Fruit fly (Drosophila melanogaster) whole organism, embryonic: ENCODE results near the gene ClpX.
A peak's percentile ranks its signal among the peaks of the same experiment; 100 is the strongest.

Experiments used
- Atf-2 ChIP-seq: fragments of 200-800 bp; sonication (Bioruptor generic); optimal IDR thresholded peaks from 2 replicates; lab custom pipeline; 2016; ENCODE audit warnings: missing biosample characterization, missing genetic modification characterization
- Bteb2 ChIP-seq: fragments of 200-800 bp; sonication (Bioruptor generic); optimal IDR thresholded peaks from 2 replicates; lab custom pipeline; 2016; ENCODE audit warnings: missing biosample characterization, missing genetic modification characterization
- CG11560 ChIP-seq: fragments of 200-800 bp; sonication (Bioruptor generic); IDR thresholded peaks from 3 replicates; pipeline ENCODE4 v1.3.6; 2022; ENCODE audit warnings: missing biosample characterization, missing genetic modification characterization
- CG12071 ChIP-seq: fragments of 200-800 bp; sonication (Bioruptor generic); optimal IDR thresholded peaks from 3 replicates; lab custom pipeline; 2018; ENCODE audit warnings: missing biosample characterization, mild to moderate bottlenecking, missing genetic modification characterization
- CG12155 ChIP-seq: fragments of 200-800 bp; sonication (Bioruptor generic); optimal IDR thresholded peaks from 3 replicates; lab custom pipeline; 2016; ENCODE audit warnings: missing biosample characterization, missing genetic modification characterization
- CG12236 ChIP-seq: fragments of 200-800 bp; sonication (Bioruptor generic); optimal IDR thresholded peaks from 2 replicates; lab custom pipeline; 2016; ENCODE audit warnings: missing biosample characterization, missing genetic modification characterization
- CG12769 ChIP-seq: fragments of 200-800 bp; sonication (Bioruptor generic); optimal IDR thresholded peaks from 2 replicates; lab custom pipeline; 2019; ENCODE audit warnings: missing biosample characterization, mild to moderate bottlenecking, missing genetic modification characterization, moderate library complexity
- CG1602 ChIP-seq: fragments of 200-800 bp; sonication (Bioruptor generic); optimal IDR thresholded peaks from 3 replicates; lab custom pipeline; 2016; ENCODE audit warnings: missing biosample characterization, missing genetic modification characterization
- CG18764 ChIP-seq: fragments of 200-800 bp; sonication (Bioruptor generic); optimal IDR thresholded peaks from 3 replicates; lab custom pipeline; 2016; ENCODE audit warnings: missing biosample characterization, missing genetic modification characterization
- CG2199 ChIP-seq: fragments of 200-800 bp; sonication (Bioruptor generic); IDR thresholded peaks from 3 replicates; pipeline ENCODE4 v1.3.6; 2022; ENCODE audit warnings: missing biosample characterization, missing genetic modification characterization
- CG2678 ChIP-seq: fragments of 200-800 bp; sonication (Bioruptor generic); optimal IDR thresholded peaks from 3 replicates; lab custom pipeline; 2019; ENCODE audit warnings: missing biosample characterization, mild to moderate bottlenecking, missing genetic modification characterization, moderate library complexity
- CG30431 ChIP-seq: fragments of 200-800 bp; sonication (Bioruptor generic); optimal IDR thresholded peaks from 2 replicates; lab custom pipeline; 2017; ENCODE audit warnings: missing biosample characterization, missing genetic modification characterization
- CG34224 ChIP-seq: fragments of 200-800 bp; sonication (Bioruptor generic); IDR thresholded peaks from 3 replicates; pipeline ENCODE4 v1.3.6; 2022; ENCODE audit warnings: missing biosample characterization, missing genetic modification characterization; ENCODE audit not compliant: partially characterized antibody
- CG3995 ChIP-seq: fragments of 200-800 bp; sonication (Bioruptor generic); optimal IDR thresholded peaks from 3 replicates; lab custom pipeline; 2016; ENCODE audit warnings: missing biosample characterization, missing genetic modification characterization
- CG6689 ChIP-seq: fragments of 200-800 bp; sonication (Bioruptor generic); IDR thresholded peaks from 2 replicates; pipeline ENCODE4 v1.3.6; 2022; ENCODE audit warnings: missing biosample characterization, missing genetic modification characterization
- CG6791 ChIP-seq: fragments of 200-800 bp; sonication (Bioruptor generic); IDR thresholded peaks from 3 replicates; pipeline ENCODE4 v1.3.6; 2022; ENCODE audit warnings: missing biosample characterization, missing genetic modification characterization; ENCODE audit not compliant: partially characterized antibody
- CG6813 ChIP-seq: fragments of 200-800 bp; sonication (Bioruptor generic); optimal IDR thresholded peaks from 2 replicates; lab custom pipeline; 2017; ENCODE audit warnings: missing biosample characterization, missing genetic modification characterization, mild to moderate bottlenecking, moderate library complexity, missing genetic modification reagents
- CG7745 ChIP-seq: fragments of 200-800 bp; sonication (Bioruptor generic); optimal IDR thresholded peaks from 2 replicates; lab custom pipeline; 2018; ENCODE audit warnings: missing biosample characterization, mild to moderate bottlenecking, missing genetic modification characterization, moderate library complexity
- CTCF ChIP-seq: fragments of 200-800 bp; sonication (Bioruptor generic); optimal IDR thresholded peaks from 2 replicates; lab custom pipeline; 2017; ENCODE audit warnings: missing biosample characterization, mild to moderate bottlenecking, missing genetic modification characterization, moderate library complexity
- H2.0 ChIP-seq: fragments of 200-800 bp; sonication (Bioruptor generic); IDR thresholded peaks from 2 replicates; pipeline ENCODE4 v1.3.6; 2022; ENCODE audit warnings: missing biosample characterization, missing genetic modification characterization
- HLHmδ ChIP-seq: fragments of 200-800 bp; sonication (Bioruptor generic); optimal IDR thresholded peaks from 2 replicates; lab custom pipeline; 2018; ENCODE audit warnings: missing biosample characterization, mild to moderate bottlenecking, missing genetic modification characterization, moderate library complexity
- Hr78 ChIP-seq, 2 experiments: fragments of 200-800 bp in 1 of 2; fragments of >200 bp in 1 of 2; sonication (Bioruptor generic) in 1 of 2; optimal IDR thresholded peaks; 2 replicates each; lab custom pipeline; 2017 to 2019; ENCODE audit warnings: missing biosample characterization in 2 of 2, missing genetic modification characterization in 2 of 2, mild to moderate bottlenecking in 1 of 2, moderate library complexity in 1 of 2
- Lpt ChIP-seq: fragments of >200 bp; optimal IDR thresholded peaks from 2 replicates; lab custom pipeline; 2018; ENCODE audit warnings: missing biosample characterization, missing genetic modification characterization
- MBD-R2 ChIP-seq: fragments of 200-800 bp; sonication (Bioruptor generic); IDR thresholded peaks from 2 replicates; pipeline ENCODE4 v1.3.6; 2022; ENCODE audit warnings: missing biosample characterization, missing genetic modification characterization
- Mad ChIP-seq: fragments of 200-800 bp; sonication (Bioruptor generic); optimal IDR thresholded peaks from 2 replicates; lab custom pipeline; 2016; ENCODE audit warnings: missing biosample characterization, missing genetic modification characterization
- Med ChIP-seq: fragments of 200-800 bp; sonication (Bioruptor generic); peaks from one replicate; lab custom pipeline; 2016; ENCODE audit warnings: missing biosample characterization, missing genetic modification characterization, mild to moderate bottlenecking, inconsistent platforms, moderate library complexity
- NC2β ChIP-seq: fragments of 200-800 bp; sonication (Bioruptor generic); optimal IDR thresholded peaks from 2 replicates; lab custom pipeline; 2016; ENCODE audit warnings: missing biosample characterization, missing genetic modification characterization
- Neu2 ChIP-seq: fragments of 200-800 bp; sonication (Bioruptor generic); optimal IDR thresholded peaks from 3 replicates; lab custom pipeline; 2016; ENCODE audit warnings: missing biosample characterization, missing genetic modification characterization, borderline replicate concordance
- Pdp1 ChIP-seq, 2 experiments: fragments of 200-800 bp; sonication (Bioruptor generic); optimal IDR thresholded peaks; 3 replicates each; lab custom pipeline; 2016; ENCODE audit warnings: missing biosample characterization in 2 of 2, missing genetic modification characterization in 2 of 2, mild to moderate bottlenecking in 1 of 2, moderate library complexity in 1 of 2
- Rx ChIP-seq: fragments of 200-800 bp; sonication (Bioruptor generic); IDR thresholded peaks from 2 replicates; pipeline ENCODE4 v1.3.6; 2022; ENCODE audit warnings: missing biosample characterization, missing genetic modification characterization
- ab ChIP-seq: fragments of 200-800 bp; sonication (Bioruptor generic); optimal IDR thresholded peaks from 2 replicates; lab custom pipeline; 2016; ENCODE audit warnings: missing biosample characterization, missing genetic modification characterization
- ac ChIP-seq: fragments of 200-800 bp; sonication (Bioruptor generic); optimal IDR thresholded peaks from 3 replicates; lab custom pipeline; 2017; ENCODE audit warnings: missing biosample characterization, mild to moderate bottlenecking, missing genetic modification characterization
- al ChIP-seq: fragments of 200-800 bp; sonication (Bioruptor generic); IDR thresholded peaks from 2 replicates; pipeline ENCODE4 v1.3.6; 2022; ENCODE audit warnings: missing biosample characterization, missing genetic modification characterization
- ash1 ChIP-seq: fragments of 200-800 bp; sonication (Bioruptor generic); optimal IDR thresholded peaks from 2 replicates; lab custom pipeline; 2018; ENCODE audit warnings: missing biosample characterization, mild to moderate bottlenecking, missing genetic modification characterization
- ato ChIP-seq: fragments of 200-800 bp; sonication (Bioruptor generic); IDR thresholded peaks from 2 replicates; pipeline ENCODE4 v1.3.6; 2022; ENCODE audit warnings: missing biosample characterization, missing genetic modification characterization; ENCODE audit not compliant: partially characterized antibody
- dati ChIP-seq: fragments of 200-800 bp; sonication (Bioruptor generic); IDR thresholded peaks from 2 replicates; pipeline ENCODE4 v1.3.6; 2022; ENCODE audit warnings: missing biosample characterization, missing genetic modification characterization
- gcm ChIP-seq: fragments of 200-800 bp; sonication (Bioruptor generic); optimal IDR thresholded peaks from 2 replicates; lab custom pipeline; 2019; ENCODE audit warnings: missing biosample characterization, mild to moderate bottlenecking, missing genetic modification characterization, moderate library complexity
- gfzf ChIP-seq: fragments of 200-800 bp; sonication (Bioruptor generic); optimal IDR thresholded peaks from 2 replicates; lab custom pipeline; 2016; ENCODE audit warnings: missing biosample characterization, mild to moderate bottlenecking, missing genetic modification characterization, moderate library complexity
- lab ChIP-seq: fragments of 200-800 bp; sonication (Bioruptor generic); optimal IDR thresholded peaks from 3 replicates; lab custom pipeline; 2017; ENCODE audit warnings: missing biosample characterization, missing genetic modification characterization, mild to moderate bottlenecking, moderate library complexity, missing genetic modification reagents
- lilli ChIP-seq: fragments of 200-800 bp; sonication (Bioruptor generic); optimal IDR thresholded peaks from 3 replicates; lab custom pipeline; 2016; ENCODE audit warnings: missing biosample characterization, missing genetic modification characterization
- pan ChIP-seq, 4 experiments: fragments of >200 bp in 3 of 4; fragments of 200-800 bp in 1 of 4; sonication (Bioruptor generic) in 1 of 4; optimal IDR thresholded peaks in 3 of 4; IDR thresholded peaks in 1 of 4; 2 replicates each; pipeline versions ENCODE4 v1.3.6 to Lab custom; 2017 to 2022; ENCODE audit warnings: missing biosample characterization in 2 of 4, missing genetic modification characterization in 2 of 4, mixed read lengths in 1 of 4
- prd ChIP-seq, 3 experiments: fragments of >200 bp in 2 of 3; fragments of 200-800 bp in 1 of 3; sonication (Bioruptor generic) in 1 of 3; optimal IDR thresholded peaks in 2 of 3; IDR thresholded peaks in 1 of 3; 2 replicates in 2 of 3; 3 replicates in 1 of 3; pipeline versions ENCODE4 v1.3.6 to Lab custom; 2017 to 2022; ENCODE audit warnings: missing biosample characterization in 1 of 3, missing genetic modification characterization in 1 of 3
- sd ChIP-seq: fragments of 200-800 bp; sonication (Bioruptor generic); optimal IDR thresholded peaks from 3 replicates; lab custom pipeline; 2018; ENCODE audit warnings: missing biosample characterization, mild to moderate bottlenecking, missing genetic modification characterization, moderate library complexity
- shn ChIP-seq: fragments of 200-800 bp; sonication (Bioruptor generic); optimal IDR thresholded peaks from 3 replicates; lab custom pipeline; 2016; ENCODE audit warnings: missing biosample characterization, missing genetic modification characterization
- sr ChIP-seq: fragments of 200-800 bp; sonication (Bioruptor generic); IDR thresholded peaks from 3 replicates; pipeline ENCODE4 v1.3.6; 2022; ENCODE audit warnings: missing biosample characterization, missing genetic modification characterization
- stwl ChIP-seq: fragments of 200-800 bp; sonication (Bioruptor generic); optimal IDR thresholded peaks from 3 replicates; lab custom pipeline; 2018; ENCODE audit warnings: missing biosample characterization, mild to moderate bottlenecking, missing genetic modification characterization, moderate library complexity
- vnd ChIP-seq: fragments of 200-800 bp; sonication (Bioruptor generic); IDR thresholded peaks from 3 replicates; pipeline ENCODE4 v1.3.6; 2022; ENCODE audit warnings: missing biosample characterization, missing genetic modification characterization; ENCODE audit not compliant: partially characterized antibody
- zen2 ChIP-seq: fragments of 200-800 bp; sonication (Bioruptor generic); IDR thresholded peaks from 3 replicates; pipeline ENCODE4 v1.3.6; 2022; ENCODE audit warnings: missing biosample characterization, missing genetic modification characterization; ENCODE audit not compliant: partially characterized antibody

ClpX gene

DNA sequence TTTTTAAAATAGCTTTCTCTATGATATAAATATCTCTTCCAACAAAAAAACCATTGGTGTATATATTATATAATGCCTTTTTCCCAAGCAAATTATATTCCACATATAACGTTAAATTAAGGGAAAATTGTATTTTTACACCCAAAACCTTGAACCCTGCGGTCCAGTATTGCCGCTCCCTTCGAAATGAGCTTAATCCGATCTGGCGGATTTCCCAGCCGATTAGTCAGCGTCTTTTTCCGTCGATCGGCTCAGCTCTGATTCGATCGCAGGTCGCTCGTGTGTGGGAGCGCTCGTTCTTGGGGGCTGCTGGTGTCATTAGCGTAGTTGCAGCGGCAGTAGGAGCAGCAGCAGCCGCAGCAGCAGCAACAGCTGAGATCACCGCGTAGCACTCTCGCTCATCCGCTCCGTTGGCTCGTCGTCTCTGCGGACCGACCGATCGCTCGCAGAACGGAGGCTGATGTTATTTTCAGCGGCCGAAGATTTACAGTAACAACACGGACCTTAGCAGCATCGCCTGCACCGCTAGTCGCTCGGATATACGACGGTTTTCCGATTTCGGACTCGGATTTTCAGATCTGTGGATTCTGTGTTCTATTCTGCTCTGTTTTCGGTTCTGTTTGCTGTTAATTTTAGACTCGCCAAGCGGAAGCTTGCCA, 13.0 kb downstream of the ClpX start, which contains the start of gene CG4733 (continued):
- TF ChIP-seq Rx (GFP tag; lab: Robert Waterston, UW) (no peak), pan (optimal IDR thresholded peaks at IDR 0.05; lab: Kevin White, UChicago) (no peak), pan (GFP tag; optimal IDR thresholded peaks at IDR 0.05 in 1 of 2, IDR thresholded peaks at IDR 0.05 in 1 of 2) (no peak), Med (GFP tag; lab: Kevin White, UChicago) (peak; percentile 36), CG3995 (GFP tag; lab: Kevin White, UChicago) (no peak), MBD-R2 (GFP tag; lab: Robert Waterston, UW) (no peak), CG2678 (tag; lab: Kevin White, UChicago) (peak; percentile 46), Hr78 (GFP tag; optimal IDR thresholded peaks at IDR 0.05; lab: Kevin White, UChicago) (peak in 1 of 2 experiments; percentile 14), CG30431 (GFP tag; lab: Kevin White, UChicago) (no peak), lilli (GFP tag; lab: Kevin White, UChicago) (no peak), sd (tag; lab: Kevin White, UChicago) (no peak), gcm (GFP tag; lab: Kevin White, UChicago) (no peak), CG2199 (GFP tag; lab: Robert Waterston, UW) (no peak), dati (GFP tag; lab: Robert Waterston, UW) (no peak), CG6791 (peak; percentile 27; the same call in 1 of the 3 replicates), Neu2 (GFP tag; lab: Kevin White, UChicago) (no peak), CG11560 (no peak), stwl (tag; lab: Kevin White, UChicago) (no peak), CG1602 (GFP tag; lab: Kevin White, UChicago) (no peak), Mad (GFP tag; lab: Kevin White, UChicago) (no peak), ato (GFP tag; lab: Robert Waterston, UW) (0 out of 2 replicates have a peak, but pooled peaks have one; percentile 7), ac (GFP tag; lab: Kevin White, UChicago) (no peak), NC2β (no peak), CG18764 (no peak), al (GFP tag; lab: Robert Waterston, UW) (no peak), lab (GFP tag; lab: Kevin White, UChicago) (no peak), CTCF (GFP tag; lab: Kevin White, UChicago) (no peak), gfzf (GFP tag; lab: Kevin White, UChicago) (no peak), CG12071 (no peak), H2.0 (GFP tag; lab: Robert Waterston, UW) (no peak), ab (GFP tag; lab: Kevin White, UChicago) (no peak), CG12155 (GFP tag; lab: Kevin White, UChicago) (peak; percentile 3), Lpt (no peak), HLHmδ (GFP tag; lab: Kevin White, UChicago) (peak; percentile 45), CG6689 (no peak), zen2 (GFP tag; lab: Robert Waterston, UW) (peak; percentile 57; the same call in 2 of the 3 replicates), CG12236 (GFP tag; lab: Kevin White, UChicago) (no peak), Pdp1 (GFP tag; optimal IDR thresholded peaks at IDR 0.05; lab: Kevin White, UChicago) (no peak), prd (optimal IDR thresholded peaks at IDR 0.05; lab: Kevin White, UChicago) (peak in 1 of 2 experiments; percentile 62), prd (GFP tag; IDR thresholded peaks at IDR 0.05; lab: Robert Waterston, UW) (no peak), CG34224 (GFP tag; lab: Robert Waterston, UW) (0 out of 3 replicates have a peak, but pooled peaks have one; percentile 15), CG12769 (tag; lab: Kevin White, UChicago) (peak; percentile 79), vnd (GFP tag; lab: Robert Waterston, UW) (no peak), CG7745 (tag; lab: Kevin White, UChicago) (no peak), CG6813 (GFP tag; lab: Kevin White, UChicago) (no peak), ash1 (no peak), shn (GFP tag; lab: Kevin White, UChicago) (peak; percentile 5), Atf-2 (no peak), sr (GFP tag; lab: Robert Waterston, UW) (peak; percentile 66; the same call in 1 of the 3 replicates), Bteb2 (no peak)
